Fruit fly (Drosophila melanogaster) whole organism: ENCODE results near the gene Rnmt.

ENCODE experiments used
- CG8478 ChIP-seq: fragments of >200 bp; optimal IDR thresholded peaks from 2 replicates; lab custom pipeline; 2018; ENCODE audit warnings: inconsistent platforms
- Dll ChIP-seq: fragments of >200 bp; optimal IDR thresholded peaks from 2 replicates; lab custom pipeline; 2017
- EcR ChIP-seq, 2 experiments: fragments of >200 bp; optimal IDR thresholded peaks; 2 replicates each; lab custom pipeline; 2017; ENCODE audit warnings: missing biosample characterization in 2 of 2, missing genetic modification characterization in 2 of 2, missing genetic modification reagents in 2 of 2
- pan ChIP-seq: fragments of >200 bp; optimal IDR thresholded peaks from 2 replicates; lab custom pipeline; 2017
- psq ChIP-seq: fragments of >200 bp; optimal IDR thresholded peaks from 2 replicates; lab custom pipeline; 2017
- usp ChIP-seq: fragments of >200 bp; optimal IDR thresholded peaks from 2 replicates; lab custom pipeline; 2017; ENCODE audit warnings: missing biosample characterization, missing genetic modification characterization, mixed read lengths

The Rnmt gene

dm6 chr2L:15011779-15012178, 2.0 kb downstream of the Rnmt start:
- TF ChIP-seq CG8478 (lab: Kevin White, UChicago): no peak
- TF ChIP-seq usp: no peak
- no peak for TF ChIP-seq EcR (GFP tag; optimal IDR thresholded peaks at IDR 0.05; lab: Kevin White, UChicago)
- TF ChIP-seq psq (lab: Kevin White, UChicago): no peak
- no peak for TF ChIP-seq pan (lab: Kevin White, UChicago)
- TF ChIP-seq Dll (lab: Kevin White, UChicago): no peak

- TF ChIP-seq psq (lab: Kevin White, UChicago): no peak
- TF ChIP-seq CG8478 (lab: Kevin White, UChicago): no peak
- no peak for TF ChIP-seq pan (lab: Kevin White, UChicago)
- TF ChIP-seq usp: no peak
- no peak for TF ChIP-seq Dll (lab: Kevin White, UChicago)
- TF ChIP-seq EcR (GFP tag; optimal IDR thresholded peaks at IDR 0.05; lab: Kevin White, UChicago): no peak
Observed at dm6 chr2L:15013523-15013922, 3.8 kb downstream of the Rnmt start.

- TF ChIP-seq pan (lab: Kevin White, UChicago) (no peak), Dll (lab: Kevin White, UChicago) (no peak), CG8478 (lab: Kevin White, UChicago) (no peak), usp (no peak), psq (lab: Kevin White, UChicago) (no peak)
Observed at dm6 chr2L:15016031-15016430, 6.3 kb downstream of the Rnmt start, which contains the start of gene GABA-B-R1. GABA-B-R1 (plus strand) TSS chr2L:15016331.

dm6 chr2L:15026582-15026981, 16.8 kb downstream of the Rnmt start, which contains the start of gene CG33310:
CG33310 (plus strand) TSS chr2L:15026882.
- TF ChIP-seq CG8478 (lab: Kevin White, UChicago) (no peak), usp (no peak)

- TF ChIP-seq pan (lab: Kevin White, UChicago) (no peak), EcR (GFP tag; optimal IDR thresholded peaks at IDR 0.05; lab: Kevin White, UChicago) (no peak), psq (lab: Kevin White, UChicago) (no peak), usp (no peak), Dll (lab: Kevin White, UChicago) (no peak), CG8478 (lab: Kevin White, UChicago) (no peak)
Observed at dm6 chr2L:15031650-15032049, 21.9 kb downstream of the Rnmt start, which contains the start of gene CG31832. CG31832 (minus strand) TSS chr2L:15031750.

dm6 chr2L:15035366-15035765, 25.6 kb downstream of the Rnmt start, which contains the start of gene yellow-c:
yellow-c (plus strand) TSS chr2L:15035394.
- TF ChIP-seq psq (lab: Kevin White, UChicago) (no peak), EcR (GFP tag; optimal IDR thresholded peaks at IDR 0.05; lab: Kevin White, UChicago) (no peak), CG8478 (lab: Kevin White, UChicago) (no peak), pan (lab: Kevin White, UChicago) (no peak), Dll (lab: Kevin White, UChicago) (no peak), usp (no peak)

dm6 chr2L:15038339-15039308, 28.9 kb downstream of the Rnmt start, which contains the start of gene CIAPIN1:
CIAPIN1 (minus strand) TSS chr2L:15038861.
- TF ChIP-seq pan (lab: Kevin White, UChicago) (no peak), psq (lab: Kevin White, UChicago) (no peak), EcR (GFP tag; optimal IDR thresholded peaks at IDR 0.05; lab: Kevin White, UChicago) (no peak), Dll (lab: Kevin White, UChicago) (no peak), CG8478 (lab: Kevin White, UChicago) (no peak), usp (no peak)

- no peak for TF ChIP-seq EcR (GFP tag; optimal IDR thresholded peaks at IDR 0.05; lab: Kevin White, UChicago)
- no peak for TF ChIP-seq psq (lab: Kevin White, UChicago)
- no peak for TF ChIP-seq usp
- TF ChIP-seq Dll (lab: Kevin White, UChicago): no peak
Observed at dm6 chr2L:15039309-15039772, 29.6 kb downstream of the Rnmt start.

dm6 chr2L:15043718-15044117, 34.0 kb downstream of the Rnmt start:
- TF ChIP-seq psq (lab: Kevin White, UChicago): no peak
- TF ChIP-seq pan (lab: Kevin White, UChicago): no peak
- TF ChIP-seq Dll (lab: Kevin White, UChicago): no peak
- TF ChIP-seq EcR (GFP tag; optimal IDR thresholded peaks at IDR 0.05; lab: Kevin White, UChicago): no peak
- TF ChIP-seq CG8478 (lab: Kevin White, UChicago): no peak

- TF ChIP-seq usp (no peak), CG8478 (lab: Kevin White, UChicago) (no peak), EcR (GFP tag; optimal IDR thresholded peaks at IDR 0.05; lab: Kevin White, UChicago) (no peak), Dll (lab: Kevin White, UChicago) (no peak), pan (lab: Kevin White, UChicago) (no peak), psq (lab: Kevin White, UChicago) (no peak)
Observed at dm6 chr2L:15052805-15053388, 43.2 kb downstream of the Rnmt start.

- TF ChIP-seq usp (no peak), CG8478 (lab: Kevin White, UChicago) (no peak), pan (lab: Kevin White, UChicago) (no peak), Dll (lab: Kevin White, UChicago) (no peak)
Observed at dm6 chr2L:15055105-15055504, 45.4 kb downstream of the Rnmt start.
